Fruit fly (Drosophila melanogaster) whole organism, prepupa: Measurements from ENCODE around the gene CkIalpha.

Experiments
- CG10631 ChIP-seq: fragments of 200-800 bp; sonication (Bioruptor generic); optimal IDR thresholded peaks from 2 replicates; lab custom pipeline; 2016; ENCODE audit warnings: missing biosample characterization, missing genetic modification characterization
- CG10669 ChIP-seq: fragments of 200-800 bp; sonication (Bioruptor generic); optimal IDR thresholded peaks from 3 replicates; lab custom pipeline; 2018; ENCODE audit warnings: missing biosample characterization, mild to moderate bottlenecking, missing genetic modification characterization, moderate library complexity
- CG11294 ChIP-seq: fragments of 200-800 bp; sonication (Bioruptor generic); IDR thresholded peaks from 2 replicates; pipeline ENCODE4 v1.3.6; 2022; ENCODE audit warnings: missing biosample characterization, missing genetic modification characterization
- CG11902 ChIP-seq: fragments of 200-800 bp; sonication (Bioruptor generic); optimal IDR thresholded peaks from 3 replicates; lab custom pipeline; 2016; ENCODE audit warnings: missing biosample characterization, missing genetic modification characterization
- CG15336 ChIP-seq: fragments of 200-800 bp; sonication (Bioruptor generic); IDR thresholded peaks from 2 replicates; pipeline ENCODE4 v1.3.6; 2022; ENCODE audit warnings: missing biosample characterization, missing genetic modification characterization
- CG16779 ChIP-seq: fragments of 200-800 bp; sonication (Bioruptor generic); optimal IDR thresholded peaks from 3 replicates; lab custom pipeline; 2017; ENCODE audit warnings: missing biosample characterization, mild to moderate bottlenecking, missing genetic modification characterization
- CG3032 ChIP-seq: fragments of 200-800 bp; optimal IDR thresholded peaks from 2 replicates; lab custom pipeline; 2019; ENCODE audit warnings: missing biosample characterization, mild to moderate bottlenecking, missing genetic modification characterization, moderate library complexity
- CG31627 ChIP-seq: fragments of 200-800 bp; sonication (Bioruptor generic); optimal IDR thresholded peaks from 3 replicates; lab custom pipeline; 2016; ENCODE audit warnings: missing biosample characterization, missing genetic modification characterization
- CG32006 ChIP-seq: fragments of 200-800 bp; sonication (Bioruptor generic); optimal IDR thresholded peaks from 3 replicates; lab custom pipeline; 2017; ENCODE audit warnings: missing biosample characterization, mild to moderate bottlenecking, missing genetic modification characterization
- CG3919 ChIP-seq: fragments of 200-800 bp; sonication (Bioruptor generic); optimal IDR thresholded peaks from 3 replicates; lab custom pipeline; 2016; ENCODE audit warnings: missing biosample characterization, missing genetic modification characterization
- CG4318 ChIP-seq: fragments of 200-800 bp; sonication (Bioruptor generic); optimal IDR thresholded peaks from 3 replicates; lab custom pipeline; 2017; ENCODE audit warnings: missing biosample characterization, mild to moderate bottlenecking, missing genetic modification characterization
- CG6163 ChIP-seq: fragments of 200-800 bp; sonication (Bioruptor generic); IDR thresholded peaks from 3 replicates; pipeline ENCODE4 v1.3.6; 2022; ENCODE audit warnings: missing biosample characterization, missing genetic modification characterization
- CG6276 ChIP-seq: fragments of 200-800 bp; sonication (Bioruptor generic); optimal IDR thresholded peaks from 2 replicates; lab custom pipeline; 2017; ENCODE audit warnings: missing biosample characterization, mild to moderate bottlenecking, missing genetic modification characterization
- CG6792 ChIP-seq: fragments of 200-800 bp; sonication (Bioruptor generic); optimal IDR thresholded peaks from 3 replicates; lab custom pipeline; 2016; ENCODE audit warnings: missing biosample characterization, missing genetic modification characterization
- CG6854 ChIP-seq: fragments of 200-800 bp; sonication (Bioruptor generic); optimal IDR thresholded peaks from 2 replicates; lab custom pipeline; 2017; ENCODE audit warnings: missing biosample characterization, mild to moderate bottlenecking, missing genetic modification characterization
- CG7368 ChIP-seq: fragments of 200-800 bp; sonication (Bioruptor generic); optimal IDR thresholded peaks from 3 replicates; lab custom pipeline; 2016; ENCODE audit warnings: missing biosample characterization, missing genetic modification characterization
- CG8119 ChIP-seq: fragments of 200-800 bp; sonication (Bioruptor generic); IDR thresholded peaks from 3 replicates; pipeline ENCODE4 v1.3.6; 2022; ENCODE audit warnings: missing biosample characterization, missing genetic modification characterization
- CG8319 ChIP-seq: fragments of 200-800 bp; sonication (Bioruptor generic); optimal IDR thresholded peaks from 3 replicates; lab custom pipeline; 2016; ENCODE audit warnings: missing biosample characterization, missing genetic modification characterization
- CG8632 ChIP-seq: fragments of 200-800 bp; sonication (Bioruptor generic); optimal IDR thresholded peaks from 3 replicates; lab custom pipeline; 2016; ENCODE audit warnings: missing biosample characterization, missing genetic modification characterization
- CG9139 ChIP-seq: fragments of 200-800 bp; sonication (Bioruptor generic); optimal IDR thresholded peaks from 3 replicates; lab custom pipeline; 2017; ENCODE audit warnings: missing biosample characterization, mild to moderate bottlenecking, missing genetic modification characterization
- Eip78C ChIP-seq: fragments of 200-800 bp; sonication (Bioruptor generic); peaks from one replicate; lab custom pipeline; 2016; ENCODE audit warnings: missing biosample characterization, missing genetic modification characterization
- Ets21C ChIP-seq: fragments of 200-800 bp; sonication (Bioruptor generic); optimal IDR thresholded peaks from 3 replicates; lab custom pipeline; 2016; ENCODE audit warnings: missing biosample characterization, missing genetic modification characterization
- Ets96B ChIP-seq: fragments of 200-800 bp; optimal IDR thresholded peaks from 2 replicates; lab custom pipeline; 2019; ENCODE audit warnings: missing biosample characterization, mild to moderate bottlenecking, missing genetic modification characterization, moderate library complexity
- Gug ChIP-seq: fragments of 200-800 bp; sonication (Bioruptor generic); IDR thresholded peaks from 2 replicates; pipeline ENCODE4 v1.3.6; 2022; ENCODE audit warnings: missing biosample characterization, missing genetic modification characterization
- Hr38 ChIP-seq: sonication (Bioruptor generic); optimal IDR thresholded peaks from 2 replicates; lab custom pipeline; 2016; ENCODE audit warnings: missing biosample characterization, missing genetic modification characterization
- Lpt ChIP-seq: fragments of 200-800 bp; sonication (Bioruptor generic); optimal IDR thresholded peaks from 3 replicates; lab custom pipeline; 2016; ENCODE audit warnings: missing biosample characterization, missing genetic modification characterization
- Smox ChIP-seq: fragments of 200-800 bp; sonication (Bioruptor generic); optimal IDR thresholded peaks from 3 replicates; lab custom pipeline; 2016; ENCODE audit warnings: missing biosample characterization, missing genetic modification characterization
- Sox102F ChIP-seq: fragments of 200-800 bp; sonication (Bioruptor generic); optimal IDR thresholded peaks from 2 replicates; lab custom pipeline; 2016; ENCODE audit warnings: missing biosample characterization, mild to moderate bottlenecking, missing genetic modification characterization
- Sox14 ChIP-seq: fragments of 200-800 bp; sonication (Bioruptor generic); optimal IDR thresholded peaks from 3 replicates; lab custom pipeline; 2016; ENCODE audit warnings: missing biosample characterization, missing genetic modification characterization
- cyc ChIP-seq: fragments of 200-800 bp; sonication (Bioruptor generic); optimal IDR thresholded peaks from 3 replicates; lab custom pipeline; 2016; ENCODE audit warnings: missing biosample characterization, missing genetic modification characterization
- dac ChIP-seq: fragments of 200-800 bp; sonication (Bioruptor generic); optimal IDR thresholded peaks from 2 replicates; lab custom pipeline; 2017; ENCODE audit warnings: missing biosample characterization, mild to moderate bottlenecking, missing genetic modification characterization
- dsx ChIP-seq: fragments of 200-800 bp; optimal IDR thresholded peaks from 3 replicates; lab custom pipeline; 2019; ENCODE audit warnings: missing biosample characterization, mild to moderate bottlenecking, missing genetic modification characterization, moderate library complexity; ENCODE audit not compliant: poor library complexity, severe bottlenecking
- esn ChIP-seq: fragments of 200-800 bp; sonication (Bioruptor generic); optimal IDR thresholded peaks from 2 replicates; lab custom pipeline; 2016; ENCODE audit warnings: missing biosample characterization, mild to moderate bottlenecking, missing genetic modification characterization, moderate library complexity
- fd59A ChIP-seq: fragments of 200-800 bp; sonication (Bioruptor generic); optimal IDR thresholded peaks from 2 replicates; lab custom pipeline; 2017; ENCODE audit warnings: missing biosample characterization, mild to moderate bottlenecking, missing genetic modification characterization, missing genetic modification reagents
- fd85E ChIP-seq: fragments of 200-800 bp; sonication (Bioruptor generic); optimal IDR thresholded peaks from 3 replicates; lab custom pipeline; 2016; ENCODE audit warnings: missing biosample characterization, missing genetic modification characterization
- fkh ChIP-seq: fragments of 200-800 bp; sonication (Bioruptor generic); optimal IDR thresholded peaks from 3 replicates; lab custom pipeline; 2017; ENCODE audit warnings: missing biosample characterization, mild to moderate bottlenecking, missing genetic modification characterization, moderate library complexity
- lz ChIP-seq: fragments of 200-800 bp; sonication (Bioruptor generic); optimal IDR thresholded peaks from 3 replicates; lab custom pipeline; 2016; ENCODE audit warnings: missing biosample characterization, missing genetic modification characterization
- net ChIP-seq: fragments of 200-800 bp; sonication (Bioruptor generic); optimal IDR thresholded peaks from 3 replicates; lab custom pipeline; 2016; ENCODE audit warnings: missing biosample characterization, missing genetic modification characterization
- pdm3 ChIP-seq: fragments of 200-800 bp; sonication (Bioruptor generic); optimal IDR thresholded peaks from 3 replicates; lab custom pipeline; 2016; ENCODE audit warnings: missing biosample characterization, missing genetic modification characterization
- salr ChIP-seq, 2 experiments: fragments of 200-800 bp; sonication (Bioruptor generic); optimal IDR thresholded peaks; 3 replicates each; lab custom pipeline; 2016 to 2018; ENCODE audit warnings: missing biosample characterization in 2 of 2, missing genetic modification characterization in 2 of 2, mild to moderate bottlenecking in 1 of 2
- spab ChIP-seq: fragments of 200-800 bp; sonication (Bioruptor generic); optimal IDR thresholded peaks from 2 replicates; lab custom pipeline; 2017; ENCODE audit warnings: missing biosample characterization, mild to moderate bottlenecking, missing genetic modification characterization, missing genetic modification reagents
- ss ChIP-seq, 2 experiments: fragments of 200-800 bp; sonication (Bioruptor generic); optimal IDR thresholded peaks; 2 replicates in 1 of 2; 3 replicates in 1 of 2; lab custom pipeline; 2017 to 2018; ENCODE audit warnings: mild to moderate bottlenecking in 2 of 2, missing biosample characterization in 2 of 2, missing genetic modification characterization in 2 of 2, moderate library complexity in 1 of 2
- svp ChIP-seq: fragments of 200-800 bp; sonication (Bioruptor generic); peaks from one replicate; lab custom pipeline; 2016; ENCODE audit warnings: missing biosample characterization, missing genetic modification characterization
- vri ChIP-seq: fragments of 200-800 bp; sonication (Bioruptor generic); optimal IDR thresholded peaks from 3 replicates; lab custom pipeline; 2016; ENCODE audit warnings: missing biosample characterization, mild to moderate bottlenecking, missing genetic modification characterization

The CkIalpha gene

dm6 chrX:12665112-12665795 is 11.8 kb downstream of the CkIalpha start (continued):
- TF ChIP-seq dac (GFP tag; lab: Kevin White, UChicago) (peak; percentile 77), lz (peak; percentile 82), vri (GFP tag; lab: Kevin White, UChicago) (peak; percentile 79), CG10669 (GFP tag; lab: Kevin White, UChicago) (peak; percentile 90), cyc (GFP tag; lab: Kevin White, UChicago) (peak; percentile 82), salr (GFP tag; optimal IDR thresholded peaks at IDR 0.05; lab: Kevin White, UChicago) (peak; percentile 64 to 86), CG8319 (GFP tag; lab: Kevin White, UChicago) (peak; percentile 63), Smox (GFP tag; lab: Kevin White, UChicago) (peak; percentile 81), Ets21C (GFP tag; lab: Kevin White, UChicago) (peak; percentile 69), fd85E (GFP tag; lab: Kevin White, UChicago) (peak; percentile 4), fd59A (peak; percentile 79), CG3919 (GFP tag; lab: Kevin White, UChicago) (peak; percentile 88), CG9139 (GFP tag; lab: Kevin White, UChicago) (peak; percentile 61), CG4318 (GFP tag; lab: Kevin White, UChicago) (peak; percentile 83), svp (peak; percentile 87), ss (GFP tag; optimal IDR thresholded peaks at IDR 0.05; lab: Kevin White, UChicago) (peak; percentile 72 to 86), Hr38 (no peak), CG6854 (peak; percentile 36), esn (GFP tag; lab: Kevin White, UChicago) (peak; percentile 88), CG10631 (GFP tag; lab: Kevin White, UChicago) (peak; percentile 93), CG6276 (peak; percentile 86), Eip78C (GFP tag; lab: Kevin White, UChicago) (peak; percentile 94), CG11294 (GFP tag; lab: Robert Waterston, UW) (peak; percentile 91), CG11902 (GFP tag; lab: Kevin White, UChicago) (peak; percentile 73), Sox14 (peak; percentile 63), Gug (GFP tag; lab: Robert Waterston, UW) (peak; percentile 95), spab (GFP tag; lab: Kevin White, UChicago) (peak; percentile 82), CG32006 (GFP tag; lab: Kevin White, UChicago) (peak; percentile 94), CG3032 (tag; lab: Kevin White, UChicago) (peak; percentile 87)

- peak; percentile 24 for TF ChIP-seq net (GFP tag; lab: Kevin White, UChicago)
- TF ChIP-seq fkh (GFP tag; lab: Kevin White, UChicago), result no peak
- no peak for TF ChIP-seq Smox (GFP tag; lab: Kevin White, UChicago)
- no peak for TF ChIP-seq CG6163 (GFP tag; lab: Robert Waterston, UW)
- no peak for TF ChIP-seq CG10631 (GFP tag; lab: Kevin White, UChicago)
- TF ChIP-seq ss (GFP tag; optimal IDR thresholded peaks at IDR 0.05; lab: Kevin White, UChicago), result no peak
Observed at dm6 chrX:12665796-12666338, 12.4 kb downstream of the CkIalpha start.

DNA sequence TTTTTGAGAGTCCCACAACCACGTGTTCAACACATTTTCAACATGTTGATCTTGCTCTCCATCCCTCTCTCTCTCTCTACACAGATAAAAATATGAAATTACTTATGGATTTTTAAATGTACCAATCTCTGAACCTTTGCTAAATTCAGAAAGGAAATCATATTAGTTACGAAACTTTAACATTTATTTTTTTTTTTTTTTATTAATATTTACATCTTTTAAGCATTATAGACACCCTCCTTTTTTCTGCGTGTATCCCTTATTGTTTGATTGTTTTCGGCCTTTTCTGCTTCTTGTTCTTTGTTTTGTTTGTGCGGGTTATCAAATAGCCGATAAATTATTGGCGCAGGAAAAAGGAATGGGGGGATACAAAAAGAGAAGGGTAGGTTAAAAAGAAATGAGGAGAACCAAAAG is 13.1 kb downstream of the CkIalpha start:
- TF ChIP-seq lz (peak; percentile 87), spab (GFP tag; lab: Kevin White, UChicago) (peak; percentile 76), CG16779 (tag; lab: Kevin White, UChicago) (peak; percentile 63), ss (GFP tag; optimal IDR thresholded peaks at IDR 0.05; lab: Kevin White, UChicago) (peak; percentile 77 to 83), CG31627 (peak; percentile 84), fd85E (GFP tag; lab: Kevin White, UChicago) (peak; percentile 39), Eip78C (GFP tag; lab: Kevin White, UChicago) (peak; percentile 95), Ets96B (tag; lab: Kevin White, UChicago) (peak; percentile 87), CG6163 (GFP tag; lab: Robert Waterston, UW) (peak; percentile 87), esn (GFP tag; lab: Kevin White, UChicago) (peak; percentile 95), CG6792 (GFP tag; lab: Kevin White, UChicago) (peak; percentile 84), Lpt (GFP tag; lab: Kevin White, UChicago) (peak; percentile 73), CG8632 (GFP tag; lab: Kevin White, UChicago) (peak; percentile 93), Sox14 (peak; percentile 80), pdm3 (GFP tag; lab: Kevin White, UChicago) (peak; percentile 80), CG11294 (GFP tag; lab: Robert Waterston, UW) (peak; percentile 56), CG4318 (GFP tag; lab: Kevin White, UChicago) (peak; percentile 8), Sox102F (peak; percentile 90), Hr38 (no peak), Gug (GFP tag; lab: Robert Waterston, UW) (peak; percentile 66), CG8119 (GFP tag; lab: Robert Waterston, UW) (peak; percentile 82), dsx (GFP tag; lab: Kevin White, UChicago) (peak; percentile 89), CG15336 (GFP tag; lab: Robert Waterston, UW) (peak; percentile 73), CG7368 (GFP tag; lab: Kevin White, UChicago) (peak; percentile 69), salr (GFP tag; optimal IDR thresholded peaks at IDR 0.05; lab: Kevin White, UChicago) (peak; percentile 28 to 65)
